Fruit fly (Drosophila melanogaster) whole organism, wandering third instar larva: ENCODE results near the gene CG2182.
A peak's percentile ranks its signal among the peaks of the same experiment; 100 is the strongest.

Experiments
- Abd-B ChIP-seq: fragments of >200 bp; optimal IDR thresholded peaks from 2 replicates; lab custom pipeline; 2017; ENCODE audit warnings: missing biosample characterization, missing genetic modification characterization
- CG9705 ChIP-seq: fragments of 200-800 bp; sonication (Bioruptor generic); optimal IDR thresholded peaks from 2 replicates; lab custom pipeline; 2018; ENCODE audit warnings: missing biosample characterization, mild to moderate bottlenecking, missing genetic modification characterization
- Dfd ChIP-seq: fragments of >200 bp; optimal IDR thresholded peaks from 2 replicates; lab custom pipeline; 2017; ENCODE audit warnings: missing biosample characterization, missing genetic modification characterization
- Dif ChIP-seq: fragments of 200-275, 200-300 bp; sonication (Bioruptor generic); optimal IDR thresholded peaks from 2 replicates; lab custom pipeline; 2018; ENCODE audit warnings: missing biosample characterization, missing genetic modification characterization; ENCODE audit not compliant: partially characterized antibody
- GATAd ChIP-seq: sonication (Bioruptor generic); optimal IDR thresholded peaks from 2 replicates; lab custom pipeline; 2016; ENCODE audit warnings: missing biosample characterization, missing genetic modification characterization
- HLH106 ChIP-seq: fragments of 200-800 bp; optimal IDR thresholded peaks from 3 replicates; lab custom pipeline; 2019; ENCODE audit warnings: missing biosample characterization, mild to moderate bottlenecking, missing genetic modification characterization, moderate library complexity
- Hnf4 ChIP-seq: fragments of 200-800 bp; sonication (Bioruptor generic); optimal IDR thresholded peaks from 2 replicates; lab custom pipeline; 2016; ENCODE audit warnings: missing biosample characterization, mild to moderate bottlenecking, missing genetic modification characterization
- Hr78 ChIP-seq: fragments of >200 bp; optimal IDR thresholded peaks from 2 replicates; lab custom pipeline; 2017; ENCODE audit warnings: missing biosample characterization, missing genetic modification characterization
- Hr83 ChIP-seq: fragments of 200-300 bp; sonication (Bioruptor generic); optimal IDR thresholded peaks from 2 replicates; lab custom pipeline; 2016; ENCODE audit warnings: missing biosample characterization, mild to moderate bottlenecking, missing genetic modification characterization, moderate library complexity; ENCODE audit not compliant: poor library complexity, severe bottlenecking
- Jra ChIP-seq: sonication (Bioruptor generic); optimal IDR thresholded peaks from 2 replicates; lab custom pipeline; 2016; ENCODE audit warnings: missing biosample characterization, missing genetic modification characterization
- Myc ChIP-seq: fragments of >200 bp; optimal IDR thresholded peaks from 2 replicates; lab custom pipeline; 2017
- OdsH ChIP-seq: fragments of 200-800 bp; sonication (Bioruptor generic); optimal IDR thresholded peaks from 2 replicates; lab custom pipeline; 2016; ENCODE audit warnings: missing biosample characterization, mild to moderate bottlenecking, missing genetic modification characterization
- Rel ChIP-seq, 2 experiments: fragments of 200-800 bp; sonication (Bioruptor generic) in 1 of 2; optimal IDR thresholded peaks; 2 replicates in 1 of 2; 3 replicates in 1 of 2; lab custom pipeline; 2016 to 2019; ENCODE audit warnings: mild to moderate bottlenecking in 2 of 2, missing biosample characterization in 2 of 2, missing genetic modification characterization in 2 of 2, moderate library complexity in 1 of 2
- Sp1 ChIP-seq: fragments of 200-800 bp; sonication (Bioruptor generic); optimal IDR thresholded peaks from 3 replicates; lab custom pipeline; 2019; ENCODE audit warnings: missing biosample characterization, mild to moderate bottlenecking, missing genetic modification characterization, moderate library complexity
- Vsx2 ChIP-seq: fragments of 200-300, 225-300 bp; sonication (Bioruptor generic); optimal IDR thresholded peaks from 2 replicates; lab custom pipeline; 2018; ENCODE audit warnings: missing biosample characterization, missing genetic modification characterization; ENCODE audit not compliant: partially characterized antibody
- br ChIP-seq: fragments of 200-800 bp; sonication (Bioruptor generic); optimal IDR thresholded peaks from 2 replicates; lab custom pipeline; 2016; ENCODE audit warnings: missing biosample characterization, missing genetic modification characterization
- brk ChIP-seq: fragments of 200-800 bp; sonication (Bioruptor generic); optimal IDR thresholded peaks from 2 replicates; lab custom pipeline; 2016; ENCODE audit warnings: missing biosample characterization, mild to moderate bottlenecking, missing genetic modification characterization
- dmrt93B ChIP-seq: fragments of 200-800 bp; sonication (Bioruptor generic); optimal IDR thresholded peaks from 2 replicates; lab custom pipeline; 2018; ENCODE audit warnings: missing biosample characterization, mild to moderate bottlenecking, missing genetic modification characterization
- dsf ChIP-seq: sonication (Bioruptor generic); optimal IDR thresholded peaks from 2 replicates; lab custom pipeline; 2016; ENCODE audit warnings: missing biosample characterization, missing genetic modification characterization, borderline replicate concordance
- ey ChIP-seq: fragments of 200-800 bp; sonication (Bioruptor generic); optimal IDR thresholded peaks from 2 replicates; lab custom pipeline; 2016; ENCODE audit warnings: missing biosample characterization, missing genetic modification characterization
- foxo ChIP-seq, 2 experiments: fragments of 200-800 bp; sonication (Bioruptor generic); optimal IDR thresholded peaks; 2 replicates in 1 of 2; 3 replicates in 1 of 2; lab custom pipeline; 2016 to 2017; ENCODE audit warnings: missing biosample characterization in 2 of 2, missing genetic modification characterization in 2 of 2
- fru ChIP-seq: fragments of 200-800 bp; sonication (Bioruptor generic); optimal IDR thresholded peaks from 3 replicates; lab custom pipeline; 2016; ENCODE audit warnings: missing biosample characterization, mild to moderate bottlenecking, missing genetic modification characterization
- h ChIP-seq: fragments of 200-800 bp; sonication (Bioruptor generic); optimal IDR thresholded peaks from 3 replicates; lab custom pipeline; 2016; ENCODE audit warnings: missing biosample characterization, mild to moderate bottlenecking, missing genetic modification characterization
- lola ChIP-seq: fragments of >200 bp; optimal IDR thresholded peaks from 2 replicates; lab custom pipeline; 2017; ENCODE audit warnings: missing biosample characterization, missing genetic modification characterization
- pan ChIP-seq: fragments of >200 bp; optimal IDR thresholded peaks from 2 replicates; lab custom pipeline; 2017
- psq ChIP-seq: fragments of 200-800 bp; sonication (Bioruptor generic); optimal IDR thresholded peaks from 3 replicates; lab custom pipeline; 2017; ENCODE audit warnings: missing biosample characterization, mild to moderate bottlenecking, missing genetic modification characterization, moderate library complexity
- rgr ChIP-seq: fragments of 200-800 bp; sonication (Bioruptor generic); optimal IDR thresholded peaks from 3 replicates; lab custom pipeline; 2016; ENCODE audit warnings: missing biosample characterization, mild to moderate bottlenecking, missing genetic modification characterization
- sage ChIP-seq: fragments of 200-800 bp; sonication (Bioruptor generic); optimal IDR thresholded peaks from 2 replicates; lab custom pipeline; 2016; ENCODE audit warnings: missing biosample characterization, mild to moderate bottlenecking, missing genetic modification characterization
- sv ChIP-seq: fragments of 200-800 bp; sonication (Bioruptor generic); optimal IDR thresholded peaks from 3 replicates; lab custom pipeline; 2016; ENCODE audit warnings: missing biosample characterization, missing genetic modification characterization
- tai ChIP-seq: sonication (Bioruptor generic); optimal IDR thresholded peaks from 2 replicates; lab custom pipeline; 2016; ENCODE audit warnings: missing biosample characterization, missing genetic modification characterization
- usp ChIP-seq: fragments of >200 bp; optimal IDR thresholded peaks from 2 replicates; lab custom pipeline; 2017; ENCODE audit warnings: missing biosample characterization, missing genetic modification characterization
- woc ChIP-seq: sonication (Bioruptor generic); optimal IDR thresholded peaks from 2 replicates; lab custom pipeline; 2016; ENCODE audit warnings: missing biosample characterization, mild to moderate bottlenecking, missing genetic modification characterization

The CG2182 gene

DNA sequence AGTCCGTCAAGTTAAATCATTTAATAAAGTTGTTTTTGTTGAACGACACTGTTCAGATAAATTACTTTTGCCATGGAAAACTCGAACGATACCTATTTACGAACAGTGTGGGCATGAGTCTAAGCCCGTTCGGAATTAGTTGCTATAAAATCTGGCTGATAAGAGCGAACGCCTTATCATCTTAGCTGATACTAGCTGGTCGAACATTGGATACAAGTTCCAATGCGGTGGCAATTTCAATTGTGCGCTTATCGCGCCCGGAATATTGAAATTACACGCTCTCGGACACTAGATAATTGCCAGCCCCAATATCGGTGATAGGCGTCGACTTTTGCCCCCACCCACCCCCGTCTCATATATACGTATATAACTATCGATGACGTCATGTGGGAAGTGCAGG lies 5.8 kb downstream of the CG2182 start:
- no peak for TF ChIP-seq h (GFP tag; lab: Kevin White, UChicago)
- no peak for TF ChIP-seq woc (GFP tag; lab: Kevin White, UChicago)
- no peak for TF ChIP-seq usp (GFP tag; lab: Kevin White, UChicago)
- no peak for TF ChIP-seq fru (GFP tag; lab: Kevin White, UChicago)
- no peak for TF ChIP-seq dmrt93B (GFP tag; lab: Kevin White, UChicago)
- TF ChIP-seq dsf (GFP tag; lab: Kevin White, UChicago), result no peak
- TF ChIP-seq pan, result no peak
- TF ChIP-seq lola (GFP tag; lab: Kevin White, UChicago), result no peak
- TF ChIP-seq Hnf4, result no peak
- no peak for TF ChIP-seq Vsx2 (GFP tag; lab: Kevin White, UChicago)
- TF ChIP-seq Jra (GFP tag; lab: Kevin White, UChicago), result no peak
- TF ChIP-seq GATAd, result no peak
- TF ChIP-seq Dfd (GFP tag; lab: Kevin White, UChicago), result no peak
- no peak for TF ChIP-seq Dif
- TF ChIP-seq, all 38 proteins: peak for 0

DNA sequence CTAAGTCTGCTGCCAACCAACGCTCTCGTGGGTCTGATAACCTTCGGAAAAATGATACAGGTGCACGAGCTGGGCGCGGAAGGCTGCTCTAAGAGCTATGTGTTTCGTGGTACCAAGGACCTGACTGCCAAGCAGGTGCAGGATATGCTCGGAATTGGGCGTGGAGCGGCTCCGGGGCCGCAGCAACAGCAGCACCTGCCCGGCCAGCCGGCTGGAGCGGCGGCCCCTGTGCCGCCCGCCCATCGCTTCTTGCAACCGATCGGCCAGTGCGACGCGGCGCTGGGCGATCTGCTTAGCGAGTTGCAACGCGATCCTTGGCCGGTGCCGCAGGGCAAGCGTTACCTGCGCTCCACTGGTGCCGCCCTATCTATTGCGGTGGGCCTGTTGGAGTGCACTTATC lies 9.8 kb downstream of the CG2182 start:
- no peak for TF ChIP-seq psq (GFP tag; lab: Kevin White, UChicago)
- TF ChIP-seq Dfd (GFP tag; lab: Kevin White, UChicago), result peak; percentile 66
- TF ChIP-seq pan, result no peak

DNA sequence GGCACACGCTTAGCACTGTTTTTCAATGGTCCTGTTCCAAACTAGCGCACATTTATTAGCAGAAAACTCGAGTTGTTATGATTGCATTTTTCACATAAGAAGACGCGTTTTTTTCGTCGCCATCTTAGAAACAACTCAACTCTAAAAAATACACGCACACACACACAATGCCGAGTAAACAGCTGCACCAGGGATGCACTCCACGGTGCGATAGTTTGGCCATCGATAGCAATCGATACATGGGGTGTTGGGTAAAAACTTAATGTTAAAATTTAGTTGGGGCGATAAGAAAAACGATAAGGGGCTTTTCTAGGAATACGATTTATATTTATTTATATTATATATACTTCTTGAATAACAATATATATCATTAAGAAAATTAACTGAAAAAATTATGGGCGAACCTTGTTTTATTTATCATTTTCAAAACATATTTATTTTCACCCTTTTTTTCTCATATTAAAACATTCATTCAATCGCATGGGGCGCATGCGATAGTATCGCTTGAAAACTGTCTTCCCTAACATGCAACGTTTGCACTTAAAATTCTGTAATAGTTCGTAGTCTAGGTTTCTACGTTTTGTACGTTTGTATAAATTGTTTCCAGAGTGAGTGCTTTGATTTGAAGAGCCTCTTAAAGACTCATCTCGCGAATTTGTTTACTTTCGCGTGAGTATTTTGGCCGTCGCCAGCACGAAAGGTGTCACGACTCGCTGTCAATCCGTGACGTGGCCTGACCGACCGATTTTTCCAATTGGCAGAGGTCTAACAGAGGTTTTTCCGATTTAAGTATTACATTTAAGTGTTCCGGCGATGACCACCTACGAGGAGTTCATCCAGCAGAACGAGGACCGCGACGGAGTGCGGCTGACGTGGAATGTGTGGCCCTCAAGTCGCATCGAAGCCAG lies 10.9 kb downstream of the CG2182 start, which contains the start of the genes MTA1-like and Sec23:
Gene MTA1-like, minus strand, starts transcription at position 170 of the 908 bp plus-strand sequence.
Gene Sec23, plus strand, starts transcription at position 497 of the 908 bp plus-strand sequence.
- no peak for TF ChIP-seq usp (GFP tag; lab: Kevin White, UChicago)
- peak; percentile 39 for TF ChIP-seq brk (GFP tag; lab: Kevin White, UChicago)
- TF ChIP-seq ey (GFP tag; lab: Kevin White, UChicago), result peak; percentile 52
- no peak for TF ChIP-seq tai (GFP tag; lab: Kevin White, UChicago)
- peak; percentile 63 for TF ChIP-seq psq (GFP tag; lab: Kevin White, UChicago)
- no peak for TF ChIP-seq Abd-B (GFP tag; lab: Kevin White, UChicago)
- TF ChIP-seq Hnf4, result peak; percentile 76
- TF ChIP-seq dsf (GFP tag; lab: Kevin White, UChicago), result peak; percentile 48
- peak; percentile 66 for TF ChIP-seq woc (GFP tag; lab: Kevin White, UChicago)
- TF ChIP-seq Sp1, result peak; percentile 54
- TF ChIP-seq lola (GFP tag; lab: Kevin White, UChicago), result no peak
- peak; percentile 33 for TF ChIP-seq sv
- TF ChIP-seq Rel (GFP tag; optimal IDR thresholded peaks at IDR 0.05; lab: Kevin White, UChicago), result peak; percentile 71
- TF ChIP-seq Rel (tag; optimal IDR thresholded peaks at IDR 0.05; lab: Kevin White, UChicago), result peak; percentile 9
- TF ChIP-seq Hr83 (GFP tag; lab: Kevin White, UChicago), result peak; percentile 5
- TF ChIP-seq br (GFP tag; lab: Kevin White, UChicago), result peak; percentile 26
- TF ChIP-seq HLH106 (tag; lab: Kevin White, UChicago), result peak; percentile 72
- TF ChIP-seq sage (GFP tag; lab: Kevin White, UChicago), result peak; percentile 35
- peak; percentile 19 for TF ChIP-seq Jra (GFP tag; lab: Kevin White, UChicago)
- no peak for TF ChIP-seq Dfd (GFP tag; lab: Kevin White, UChicago)
- peak; percentile 54 for TF ChIP-seq dmrt93B (GFP tag; lab: Kevin White, UChicago)
- TF ChIP-seq rgr, result peak; percentile 70
- TF ChIP-seq OdsH (GFP tag; lab: Kevin White, UChicago), result peak; percentile 24
- TF ChIP-seq fru (GFP tag; lab: Kevin White, UChicago), result peak; percentile 36
- TF ChIP-seq Myc (lab: Kevin White, UChicago), result peak; percentile 0
- no peak for TF ChIP-seq Hr78
- peak in 1 of 2 experiments; percentile 74 for TF ChIP-seq foxo (GFP tag; optimal IDR thresholded peaks at IDR 0.05; lab: Kevin White, UChicago)
- peak; percentile 33 for TF ChIP-seq CG9705
- peak; percentile 48 for TF ChIP-seq h (GFP tag; lab: Kevin White, UChicago)
